Worm (Caenorhabditis elegans) whole organism, mixed stage, embryonic: Measurements from ENCODE around the gene F52H2.1.

Experiments
- M03D4.4 ChIP-seq: sonication (generic microtip); optimal IDR thresholded peaks from 2 replicates; lab custom pipeline; 2017; ENCODE audit warnings: mild to moderate bottlenecking, missing genetic modification characterization, missing compliant biosample characterization
- bed-3 ChIP-seq: fragments of 200-800 bp; sonication (Bioruptor generic); optimal IDR thresholded peaks from 3 replicates; lab custom pipeline; 2018; ENCODE audit warnings: mild to moderate bottlenecking, missing genetic modification characterization, moderate library complexity, missing compliant biosample characterization
- blmp-1 ChIP-seq: fragments of 150-350 bp; optimal IDR thresholded peaks from 2 replicates; lab custom pipeline; 2014; ENCODE audit warnings: missing biosample characterization, missing genetic modification characterization
- ceh-39 ChIP-seq: fragments of 150-350 bp; optimal IDR thresholded peaks from 2 replicates; lab custom pipeline; 2014; ENCODE audit warnings: missing biosample characterization, missing genetic modification characterization
- ceh-43 ChIP-seq: fragments of 200-800 bp; sonication (Bioruptor generic); optimal IDR thresholded peaks from 2 replicates; lab custom pipeline; 2018; ENCODE audit warnings: mild to moderate bottlenecking, missing genetic modification characterization, moderate library complexity, missing compliant biosample characterization
- ceh-83 ChIP-seq: fragments of 200-800 bp; sonication (Bioruptor generic); optimal IDR thresholded peaks from 2 replicates; lab custom pipeline; 2018; ENCODE audit warnings: mild to moderate bottlenecking, missing genetic modification characterization, missing compliant biosample characterization
- ces-1 ChIP-seq: fragments of 150-350 bp; optimal IDR thresholded peaks from 2 replicates; lab custom pipeline; 2014; ENCODE audit warnings: missing biosample characterization, missing genetic modification reagents, missing genetic modification characterization
- drap-1 ChIP-seq: fragments of 200-800 bp; sonication (Bioruptor generic); optimal IDR thresholded peaks from 3 replicates; lab custom pipeline; 2018; ENCODE audit warnings: mild to moderate bottlenecking, missing genetic modification characterization, missing compliant biosample characterization
- elt-1 ChIP-seq: sonication (generic microtip); optimal IDR thresholded peaks from 2 replicates; lab custom pipeline; 2017; ENCODE audit warnings: missing genetic modification characterization, mild to moderate bottlenecking, missing compliant biosample characterization, antibody characterized with exemption, moderate library complexity, borderline replicate concordance; ENCODE audit not compliant: insufficient read depth
- elt-3 ChIP-seq: fragments of 150-350 bp; optimal IDR thresholded peaks from 2 replicates; lab custom pipeline; 2014; ENCODE audit warnings: missing biosample characterization, missing genetic modification characterization
- flh-1 ChIP-seq: fragments of 200-800 bp; sonication (Bioruptor generic); optimal IDR thresholded peaks from 2 replicates; lab custom pipeline; 2018; ENCODE audit warnings: mild to moderate bottlenecking, missing genetic modification characterization, moderate library complexity, missing compliant biosample characterization
- hlh-1 ChIP-seq: fragments of 150-350 bp; optimal IDR thresholded peaks from 2 replicates; lab custom pipeline; 2014; ENCODE audit warnings: missing biosample characterization, missing genetic modification reagents, missing genetic modification characterization
- lsy-2 ChIP-seq: fragments of 150-350 bp; optimal IDR thresholded peaks from 2 replicates; lab custom pipeline; 2014; ENCODE audit warnings: missing biosample characterization, missing genetic modification characterization
- mab-5 ChIP-seq: fragments of 150-350 bp; optimal IDR thresholded peaks from 2 replicates; lab custom pipeline; 2014; ENCODE audit warnings: missing biosample characterization, missing genetic modification characterization
- mep-1 ChIP-seq: fragments of 150-350 bp; optimal IDR thresholded peaks from 2 replicates; lab custom pipeline; 2017; ENCODE audit warnings: missing biosample characterization, missing genetic modification reagents, missing genetic modification characterization, inconsistent platforms
- mls-2 ChIP-seq: sonication (generic microtip); optimal IDR thresholded peaks from 2 replicates; lab custom pipeline; 2016; ENCODE audit warnings: mild to moderate bottlenecking, missing genetic modification characterization, moderate library complexity, missing compliant biosample characterization
- nhr-12 ChIP-seq: fragments of 150-350 bp; optimal IDR thresholded peaks from 2 replicates; lab custom pipeline; 2014; ENCODE audit warnings: missing biosample characterization, missing genetic modification characterization
- nhr-237 ChIP-seq: fragments of 150-350 bp; optimal IDR thresholded peaks from 2 replicates; lab custom pipeline; 2014; ENCODE audit warnings: missing biosample characterization, missing genetic modification characterization
- nhr-28 ChIP-seq: fragments of 150-350 bp; optimal IDR thresholded peaks from 2 replicates; lab custom pipeline; 2014; ENCODE audit warnings: missing biosample characterization, missing genetic modification characterization
- nhr-76 ChIP-seq: sonication (generic microtip); optimal IDR thresholded peaks from 2 replicates; lab custom pipeline; 2017; ENCODE audit warnings: missing biosample characterization, missing genetic modification characterization
- pha-4 ChIP-seq: fragments of 150-350 bp; optimal IDR thresholded peaks from 2 replicates; lab custom pipeline; 2018; ENCODE audit warnings: missing biosample characterization, missing genetic modification reagents, missing genetic modification characterization
- sem-2 ChIP-seq: fragments of 200-800 bp; sonication (Bioruptor generic); optimal IDR thresholded peaks from 2 replicates; lab custom pipeline; 2018; ENCODE audit warnings: mild to moderate bottlenecking, missing genetic modification characterization, missing compliant biosample characterization
- snpc-4 ChIP-seq: fragments of 150-350 bp; optimal IDR thresholded peaks from 2 replicates; lab custom pipeline; 2014; ENCODE audit warnings: missing biosample characterization, missing genetic modification characterization
- sptf-1 ChIP-seq: sonication (generic microtip); optimal IDR thresholded peaks from 2 replicates; lab custom pipeline; 2017; ENCODE audit warnings: mild to moderate bottlenecking, missing genetic modification characterization, moderate library complexity, missing compliant biosample characterization
- tbx-8 ChIP-seq: fragments of 200-800 bp; sonication (Bioruptor generic); optimal IDR thresholded peaks from 2 replicates; lab custom pipeline; 2018; ENCODE audit warnings: mild to moderate bottlenecking, missing genetic modification characterization, moderate library complexity, missing compliant biosample characterization
- unc-120 ChIP-seq: sonication (generic microtip); optimal IDR thresholded peaks from 2 replicates; lab custom pipeline; 2017; ENCODE audit warnings: missing genetic modification characterization, missing compliant biosample characterization; ENCODE audit not compliant: poor library complexity, severe bottlenecking
- unc-39 ChIP-seq: fragments of 150-350 bp; optimal IDR thresholded peaks from 2 replicates; lab custom pipeline; 2014; ENCODE audit warnings: missing biosample characterization, missing genetic modification characterization
- unc-62 ChIP-seq: fragments of 150-350 bp; optimal IDR thresholded peaks from 2 replicates; lab custom pipeline; 2014; ENCODE audit warnings: missing biosample characterization, missing genetic modification reagents, missing genetic modification characterization
- ztf-11 ChIP-seq: fragments of 150-350 bp; optimal IDR thresholded peaks from 2 replicates; lab custom pipeline; 2014; ENCODE audit warnings: missing biosample characterization, missing genetic modification characterization

Gene F52H2.1

ce11 chrX:2615626-2616025 is 42.7 kb downstream of the F52H2.1 start, which contains the start of gene T03G6.3:
Gene T03G6.3, minus strand, starts transcription at chrX:2615726.
- TF ChIP-seq unc-62 (GFP tag; lab: Kevin White, UChicago) (no peak), ztf-11 (tag; lab: Kevin White, UChicago) (no peak), nhr-12 (tag; lab: Kevin White, UChicago) (no peak), nhr-237 (tag; lab: Kevin White, UChicago) (no peak)

DNA sequence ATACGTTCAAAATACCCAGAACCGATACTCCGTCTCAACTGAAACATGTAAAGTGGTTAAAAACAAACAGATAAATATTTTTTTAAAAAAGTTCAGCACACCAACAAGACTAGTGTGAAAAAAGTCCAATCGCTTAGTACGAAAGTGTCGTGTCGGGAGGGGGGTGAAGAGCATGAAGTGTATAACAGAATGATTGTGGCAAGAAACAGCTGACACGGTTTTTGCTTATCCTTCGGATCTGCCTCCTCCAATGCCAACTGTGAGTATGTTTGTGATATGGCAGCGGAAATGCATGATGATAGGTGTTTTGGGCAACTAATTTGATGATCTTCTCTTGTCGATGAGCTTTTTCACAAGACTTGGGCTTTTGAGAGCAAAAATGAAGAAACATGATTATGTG is 47.4 kb downstream of the F52H2.1 start:
- TF ChIP-seq nhr-76 (tag; lab: Kevin White, UChicago) (no peak), bed-3 (GFP tag; lab: Kevin White, UChicago) (no peak), ceh-43 (GFP tag; lab: Kevin White, UChicago) (no peak), nhr-12 (tag; lab: Kevin White, UChicago) (no peak), drap-1 (no peak), elt-3 (tag; lab: Kevin White, UChicago) (no peak), nhr-28 (no peak), flh-1 (GFP tag; lab: Kevin White, UChicago) (no peak), M03D4.4 (tag; lab: Kevin White, UChicago) (no peak), mls-2 (tag; lab: Kevin White, UChicago) (no peak), sptf-1 (no peak), tbx-8 (GFP tag; lab: Kevin White, UChicago) (no peak), sem-2 (GFP tag; lab: Kevin White, UChicago) (no peak), unc-39 (tag; lab: Kevin White, UChicago) (no peak), unc-120 (tag; lab: Kevin White, UChicago) (peak; percentile 44), ces-1 (GFP tag; lab: Kevin White, UChicago) (no peak), unc-62 (GFP tag; lab: Kevin White, UChicago) (peak; percentile 35), ceh-83 (no peak), pha-4 (tag; lab: Kevin White, UChicago) (no peak), hlh-1 (peak; percentile 92)

- TF ChIP-seq lsy-2 (no peak), drap-1 (no peak), ceh-39 (tag; lab: Kevin White, UChicago) (no peak), snpc-4 (tag; lab: Kevin White, UChicago) (no peak), mep-1 (tag; lab: Kevin White, UChicago) (no peak), unc-39 (tag; lab: Kevin White, UChicago) (no peak), elt-1 (tag; lab: Kevin White, UChicago) (no peak), flh-1 (GFP tag; lab: Kevin White, UChicago) (no peak), mab-5 (tag; lab: Kevin White, UChicago) (no peak), nhr-12 (tag; lab: Kevin White, UChicago) (no peak), nhr-237 (tag; lab: Kevin White, UChicago) (no peak), mls-2 (tag; lab: Kevin White, UChicago) (no peak), ceh-43 (GFP tag; lab: Kevin White, UChicago) (no peak), hlh-1 (no peak), sem-2 (GFP tag; lab: Kevin White, UChicago) (no peak), blmp-1 (no peak)
Measured at ce11 chrX:2626153-2626552, 53.3 kb downstream of the F52H2.1 start.
